Worm (Caenorhabditis elegans): Measurements from ENCODE around the gene F49H12.3.

ce11 chrX:2084988-2085387 lies 813 bp downstream of the F49H12.3 start, which contains the start of gene F49H12.2:
- no peak for TF ChIP-seq unc-62 (GFP tag; optimal IDR thresholded peaks at IDR 0.05)
- TF ChIP-seq tbx-8 (GFP tag; optimal IDR thresholded peaks at IDR 0.05): no peak
- no peak for TF ChIP-seq lin-13 (tag; optimal IDR thresholded peaks at IDR 0.05)
- no peak for TF ChIP-seq nhr-28 (tag; optimal IDR thresholded peaks at IDR 0.05)
- TF ChIP-seq nhr-237 (tag; optimal IDR thresholded peaks at IDR 0.05): no peak

Measured in whole organism, mixed stage, embryonic.